Worm (Caenorhabditis elegans) whole organism, L2 larva: ENCODE data around the gene F22B8.7.

Source experiments
- C34F6.9 ChIP-seq: fragments of 150-350 bp; optimal IDR thresholded peaks from 2 replicates; lab custom pipeline; 2014; ENCODE audit warnings: missing biosample characterization, missing genetic modification characterization
- F13H6.1 ChIP-seq: sonication (generic microtip); optimal IDR thresholded peaks from 2 replicates; lab custom pipeline; 2016; ENCODE audit warnings: missing genetic modification characterization, missing compliant biosample characterization
- Y55F3AM.14 ChIP-seq: fragments of 200-800 bp; sonication (Bioruptor generic); optimal IDR thresholded peaks from 2 replicates; lab custom pipeline; 2018; ENCODE audit warnings: mild to moderate bottlenecking, missing genetic modification characterization, missing compliant biosample characterization
- ZK546.5 ChIP-seq: sonication (generic microtip); optimal IDR thresholded peaks from 2 replicates; lab custom pipeline; 2017; ENCODE audit warnings: missing biosample characterization, missing genetic modification characterization
- aly-2 ChIP-seq: fragments of 150-350 bp; optimal IDR thresholded peaks from 2 replicates; lab custom pipeline; 2014; ENCODE audit warnings: missing biosample characterization, missing genetic modification characterization
- ama-1 ChIP-seq: fragments of 150-350 bp; optimal IDR thresholded peaks from 2 replicates; lab custom pipeline; 2018; ENCODE audit warnings: inconsistent platforms
- ceh-16 ChIP-seq: fragments of 150-350 bp; optimal IDR thresholded peaks from 2 replicates; lab custom pipeline; 2014; ENCODE audit warnings: missing biosample characterization, missing genetic modification characterization
- ceh-82 ChIP-seq: fragments of 150-350 bp; optimal IDR thresholded peaks from 2 replicates; lab custom pipeline; 2014; ENCODE audit warnings: missing biosample characterization, missing genetic modification characterization
- egl-27 ChIP-seq: sonication (generic microtip); optimal IDR thresholded peaks from 3 replicates; lab custom pipeline; 2017; ENCODE audit warnings: missing biosample characterization, missing genetic modification reagents, missing genetic modification characterization
- elt-1 ChIP-seq: fragments of 150-350 bp; optimal IDR thresholded peaks from 2 replicates; lab custom pipeline; 2014; ENCODE audit warnings: missing biosample characterization, missing genetic modification characterization
- elt-3 ChIP-seq: sonication (generic microtip); optimal IDR thresholded peaks from 2 replicates; lab custom pipeline; 2017; ENCODE audit warnings: missing biosample characterization, missing genetic modification characterization
- fos-1 ChIP-seq: fragments of 150-350 bp; optimal IDR thresholded peaks from 2 replicates; lab custom pipeline; 2014; ENCODE audit warnings: missing biosample characterization, missing genetic modification characterization
- lin-11 ChIP-seq: fragments of 150-350 bp; sonication (generic microtip); optimal IDR thresholded peaks from 2 replicates; lab custom pipeline; 2014; ENCODE audit warnings: missing biosample characterization, missing genetic modification characterization, inconsistent platforms, mixed read lengths
- lin-39 ChIP-seq: fragments of 150-350 bp; optimal IDR thresholded peaks from 2 replicates; lab custom pipeline; 2014; ENCODE audit warnings: missing biosample characterization, missing genetic modification reagents, missing genetic modification characterization
- mbf-1 ChIP-seq: sonication (generic microtip); optimal IDR thresholded peaks from 2 replicates; lab custom pipeline; 2017; ENCODE audit warnings: missing biosample characterization, missing genetic modification characterization
- nhr-10 ChIP-seq: sonication (generic microtip); optimal IDR thresholded peaks from 2 replicates; lab custom pipeline; 2017; ENCODE audit warnings: missing biosample characterization, missing genetic modification characterization
- nhr-11 ChIP-seq: fragments of 150-350 bp; optimal IDR thresholded peaks from 2 replicates; lab custom pipeline; 2014; ENCODE audit warnings: missing biosample characterization, missing genetic modification characterization
- nhr-12 ChIP-seq: fragments of 150-350 bp; optimal IDR thresholded peaks from 2 replicates; lab custom pipeline; 2014; ENCODE audit warnings: missing biosample characterization, missing genetic modification characterization
- nhr-23 ChIP-seq: fragments of 150-350 bp; optimal IDR thresholded peaks from 2 replicates; lab custom pipeline; 2014; ENCODE audit warnings: missing biosample characterization, missing genetic modification reagents, missing genetic modification characterization
- nhr-237 ChIP-seq: fragments of 150-350 bp; optimal IDR thresholded peaks from 2 replicates; lab custom pipeline; 2014; ENCODE audit warnings: missing biosample characterization, missing genetic modification characterization
- nhr-25 ChIP-seq: fragments of 150-350 bp; sonication (generic microtip); optimal IDR thresholded peaks from 3 replicates; lab custom pipeline; 2014; ENCODE audit warnings: missing biosample characterization, missing genetic modification characterization
- nhr-6 ChIP-seq: fragments of 150-350 bp; optimal IDR thresholded peaks from 2 replicates; lab custom pipeline; 2014; ENCODE audit warnings: missing biosample characterization, missing genetic modification characterization
- peb-1 ChIP-seq: fragments of 150-350 bp; optimal IDR thresholded peaks from 2 replicates; lab custom pipeline; 2014; ENCODE audit warnings: missing biosample characterization, missing genetic modification characterization
- sem-4 ChIP-seq: fragments of 150-350 bp; optimal IDR thresholded peaks from 2 replicates; lab custom pipeline; 2014; ENCODE audit warnings: missing biosample characterization, missing genetic modification reagents, missing genetic modification characterization
- sma-9 ChIP-seq, 2 experiments: fragments of 150-350 bp in 1 of 2; sonication (generic microtip) in 1 of 2; optimal IDR thresholded peaks; 2 replicates each; lab custom pipeline; 2014 to 2016; ENCODE audit warnings: missing genetic modification characterization in 2 of 2, mild to moderate bottlenecking in 1 of 2, missing biosample characterization in 1 of 2, missing compliant biosample characterization in 1 of 2, missing genetic modification reagents in 1 of 2, moderate library complexity in 1 of 2
- unc-39 ChIP-seq: fragments of 150-350 bp; optimal IDR thresholded peaks from 2 replicates; lab custom pipeline; 2014; ENCODE audit warnings: missing biosample characterization, missing genetic modification characterization
- unc-55 ChIP-seq: fragments of 150-350 bp; sonication (generic microtip); optimal IDR thresholded peaks from 3 replicates; lab custom pipeline; 2014; ENCODE audit warnings: missing biosample characterization, missing genetic modification reagents, missing genetic modification characterization
- unc-62 ChIP-seq: fragments of 150-350 bp; optimal IDR thresholded peaks from 2 replicates; lab custom pipeline; 2014; ENCODE audit warnings: missing biosample characterization, missing genetic modification reagents, missing genetic modification characterization
- zag-1 ChIP-seq: fragments of 150-350 bp; optimal IDR thresholded peaks from 2 replicates; lab custom pipeline; 2014; ENCODE audit warnings: missing biosample characterization, missing genetic modification characterization
- ztf-1 ChIP-seq: fragments of 200-800 bp; sonication (Bioruptor generic); conservative IDR thresholded peaks from 2 replicates; pipeline ENCODE4 v1.3.6; 2022; ENCODE audit warnings: missing genetic modification characterization, missing compliant biosample characterization
- ztf-4 ChIP-seq: fragments of 150-350 bp; optimal IDR thresholded peaks from 2 replicates; lab custom pipeline; 2014; ENCODE audit warnings: missing biosample characterization, missing genetic modification characterization

F22B8.7 gene

DNA sequence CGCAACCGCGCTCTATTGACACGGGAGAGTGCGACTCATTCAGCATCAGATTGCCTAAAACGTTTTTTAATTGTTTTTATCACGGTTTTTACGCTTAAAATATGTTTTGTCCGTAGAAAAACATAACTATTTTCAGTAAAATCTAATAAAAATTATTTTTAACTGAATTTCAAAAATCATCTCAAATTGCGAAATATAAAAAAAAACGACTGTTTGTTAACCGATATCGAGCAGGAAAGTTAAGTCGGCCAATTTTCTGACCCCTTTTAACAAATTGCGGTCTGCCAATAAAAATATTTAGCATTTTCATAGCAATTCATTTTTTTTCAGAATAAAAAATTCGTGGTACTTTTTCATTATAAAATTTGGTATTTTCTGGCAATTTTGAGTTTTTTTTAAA is 26.1 kb downstream of the F22B8.7 start:
- TF ChIP-seq unc-55 (GFP tag; lab: Kevin White, UChicago) (no peak), egl-27 (no peak), Y55F3AM.14 (no peak), elt-3 (tag; lab: Kevin White, UChicago) (no peak), sem-4 (no peak), nhr-6 (tag; lab: Kevin White, UChicago) (no peak), ama-1 (lab: Kevin White, UChicago) (no peak), nhr-12 (tag; lab: Kevin White, UChicago) (no peak), aly-2 (tag; lab: Kevin White, UChicago) (no peak), ceh-82 (tag; lab: Kevin White, UChicago) (no peak), unc-39 (tag; lab: Kevin White, UChicago) (no peak), lin-39 (tag; lab: Kevin White, UChicago) (no peak), F13H6.1 (tag; lab: Kevin White, UChicago) (no peak)

DNA sequence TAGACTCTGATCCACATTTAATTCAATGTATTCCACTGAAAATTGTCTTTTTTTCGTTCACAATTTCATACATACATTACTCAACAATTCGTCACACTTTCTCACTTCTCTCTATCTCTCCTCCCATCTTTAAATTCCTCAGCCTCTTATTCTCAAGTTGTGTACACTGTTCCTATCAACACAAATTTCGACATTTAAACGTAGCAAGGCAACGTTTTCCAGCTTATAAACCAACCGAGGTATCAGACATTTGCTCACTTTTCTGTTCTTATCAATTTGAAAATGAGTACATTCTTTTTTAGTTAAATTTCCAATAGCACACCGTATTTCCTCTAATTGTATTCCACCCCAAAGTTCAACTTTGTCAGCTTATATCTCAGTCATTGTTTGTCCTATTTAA is 26.5 kb downstream of the F22B8.7 start, which contains the start of gene skr-3:
Gene skr-3 (plus strand): TSS at position 163 of the 400 bp plus-strand sequence.
- TF ChIP-seq zag-1 (tag; lab: Kevin White, UChicago) (no peak), Y55F3AM.14 (no peak), nhr-237 (tag; lab: Kevin White, UChicago) (no peak), nhr-11 (tag; lab: Kevin White, UChicago) (no peak), fos-1 (peak; percentile 71), ZK546.5 (tag; lab: Kevin White, UChicago) (no peak), elt-1 (tag; lab: Kevin White, UChicago) (no peak), ama-1 (lab: Kevin White, UChicago) (no peak), lin-11 (tag; lab: Kevin White, UChicago) (no peak), unc-39 (tag; lab: Kevin White, UChicago) (no peak), sma-9 (GFP tag; optimal IDR thresholded peaks at IDR 0.05; lab: Kevin White, UChicago) (peak; percentile 38), sma-9 (tag; optimal IDR thresholded peaks at IDR 0.05; lab: Kevin White, UChicago) (no peak), mbf-1 (tag; lab: Kevin White, UChicago) (no peak)

DNA sequence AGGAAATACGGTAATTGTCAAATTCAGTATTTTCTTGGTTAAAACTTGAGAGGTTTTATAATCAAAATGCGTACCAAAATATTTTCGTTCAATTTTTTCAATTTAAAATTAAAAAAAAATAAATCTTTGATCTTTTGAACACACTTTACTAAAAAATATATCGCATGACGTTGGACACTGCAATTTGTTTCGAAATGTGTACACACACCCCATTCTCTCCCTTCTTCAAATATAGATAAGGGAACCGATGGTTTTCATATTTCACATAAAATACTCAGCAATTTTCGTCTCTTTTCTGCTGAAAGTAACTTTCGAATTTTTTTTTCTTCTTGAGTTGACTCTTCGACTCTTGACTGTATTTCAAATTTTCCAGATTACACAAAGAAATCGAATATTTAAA is 27.1 kb downstream of the F22B8.7 start:
- TF ChIP-seq Y55F3AM.14 (no peak), fos-1 (peak; percentile 24)

DNA sequence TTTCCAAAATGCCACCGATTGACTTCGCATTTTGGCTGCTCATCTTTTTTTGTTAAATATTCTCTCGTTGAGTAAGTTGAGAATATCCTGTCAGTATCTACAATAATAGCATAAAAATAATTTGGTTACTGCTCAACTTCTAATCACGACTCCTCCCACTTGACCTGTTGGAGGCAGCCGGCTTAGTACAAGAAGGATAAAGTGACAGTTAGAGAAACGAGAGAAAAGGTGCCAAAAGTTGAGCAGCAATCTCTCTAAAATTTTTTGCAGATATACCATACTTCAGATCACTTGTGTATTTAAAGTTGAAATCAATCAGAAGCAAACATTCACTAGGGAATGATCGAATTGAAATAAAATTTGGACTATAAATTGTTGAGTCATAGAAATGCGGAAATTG is 30.4 kb downstream of the F22B8.7 start, which contains the start of gene nhr-111:
Gene nhr-111 (minus strand): TSS at position 101 of the 400 bp plus-strand sequence.
- TF ChIP-seq nhr-25 (tag; lab: Kevin White, UChicago) (no peak), nhr-11 (tag; lab: Kevin White, UChicago) (no peak), ama-1 (lab: Kevin White, UChicago) (no peak), peb-1 (tag; lab: Kevin White, UChicago) (no peak), ztf-1 (GFP tag; lab: Robert Waterston, UW) (no peak), nhr-10 (no peak), C34F6.9 (tag; lab: Kevin White, UChicago) (no peak), ceh-16 (tag; lab: Kevin White, UChicago) (no peak)

DNA sequence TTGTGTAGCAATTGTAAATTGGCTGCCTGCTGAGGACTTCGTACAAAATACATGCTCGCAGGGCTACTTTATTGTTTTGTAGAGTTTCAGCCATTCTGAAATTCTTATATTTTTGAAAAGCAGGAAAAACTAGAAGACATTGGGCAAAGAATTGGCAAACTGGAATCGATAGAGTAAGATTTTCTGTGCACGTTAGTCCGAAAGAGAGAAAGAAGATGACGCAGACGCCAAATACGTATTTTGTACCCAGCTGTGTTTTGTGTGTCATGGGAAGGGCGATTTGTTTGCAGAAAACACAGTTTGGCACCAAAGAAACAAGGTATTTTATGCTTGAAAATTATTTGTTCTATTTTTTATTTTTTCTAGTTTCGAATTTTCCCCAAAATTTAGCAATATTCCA is 33.0 kb downstream of the F22B8.7 start, which contains the start of gene fbxa-143:
Gene fbxa-143 (minus strand): TSS at position 101 of the 400 bp plus-strand sequence.
- TF ChIP-seq ztf-4 (tag; lab: Kevin White, UChicago) (no peak), unc-55 (GFP tag; lab: Kevin White, UChicago) (no peak), elt-1 (tag; lab: Kevin White, UChicago) (no peak), egl-27 (no peak), ama-1 (lab: Kevin White, UChicago) (no peak), unc-62 (GFP tag; lab: Kevin White, UChicago) (no peak)

DNA sequence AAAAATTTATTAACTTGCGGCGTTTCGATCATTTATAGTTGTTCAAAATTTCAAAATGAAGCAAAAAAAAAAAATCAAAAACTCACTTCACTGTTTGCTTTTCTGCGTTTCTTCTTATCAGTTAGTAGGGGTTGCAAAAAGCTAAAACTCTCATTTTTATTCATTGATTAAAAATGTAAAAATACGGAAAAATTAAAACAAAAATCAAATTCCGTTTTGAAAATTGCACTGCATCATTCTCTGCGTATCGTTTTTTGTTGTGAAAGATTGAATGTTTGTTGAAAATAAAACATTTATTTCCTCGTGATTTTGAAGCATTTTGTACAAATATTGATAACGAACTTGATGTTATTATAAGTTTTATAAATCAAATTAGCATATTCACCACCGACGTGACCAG is 34.7 kb downstream of the F22B8.7 start:
- TF ChIP-seq fos-1: peak; percentile 21
- no peak for TF ChIP-seq nhr-23 (tag; lab: Kevin White, UChicago)
